Fruit fly (Drosophila melanogaster) whole organism, embryonic: Measurements from ENCODE around the gene mat.

Source experiments
- Ada2b ChIP-seq: fragments of 200-800 bp; sonication (Bioruptor generic); IDR thresholded peaks from 2 replicates; pipeline ENCODE4 v1.3.6; 2022; ENCODE audit warnings: missing biosample characterization, missing genetic modification characterization
- BtbVII ChIP-seq: fragments of 200-800 bp; sonication (Bioruptor generic); optimal IDR thresholded peaks from 3 replicates; lab custom pipeline; 2017; ENCODE audit warnings: missing biosample characterization, mild to moderate bottlenecking, missing genetic modification characterization
- CG10274 ChIP-seq: fragments of 200-800 bp; sonication (Bioruptor generic); optimal IDR thresholded peaks from 3 replicates; lab custom pipeline; 2017; ENCODE audit warnings: missing biosample characterization, mild to moderate bottlenecking, missing genetic modification characterization
- CG11398 ChIP-seq: fragments of 200-800 bp; sonication (Bioruptor generic); optimal IDR thresholded peaks from 2 replicates; lab custom pipeline; 2016; ENCODE audit warnings: missing biosample characterization, missing genetic modification characterization
- CG11695 ChIP-seq: fragments of 200-800 bp; sonication (Bioruptor generic); IDR thresholded peaks from 3 replicates; pipeline ENCODE4 v1.3.6; 2022; ENCODE audit warnings: missing biosample characterization, missing genetic modification characterization
- CG1233 ChIP-seq: fragments of 200-800 bp; sonication (Bioruptor generic); optimal IDR thresholded peaks from 4 replicates; lab custom pipeline; 2018; ENCODE audit warnings: missing biosample characterization, mild to moderate bottlenecking, missing genetic modification characterization
- CG12391 ChIP-seq: fragments of 200-800 bp; sonication (Bioruptor generic); optimal IDR thresholded peaks from 3 replicates; lab custom pipeline; 2018; ENCODE audit warnings: missing biosample characterization, mild to moderate bottlenecking, missing genetic modification characterization, moderate library complexity
- CG15269 ChIP-seq: fragments of 200-800 bp; sonication (Bioruptor generic); optimal IDR thresholded peaks from 2 replicates; lab custom pipeline; 2018; ENCODE audit warnings: missing biosample characterization, mild to moderate bottlenecking, missing genetic modification characterization, moderate library complexity
- CG16815 ChIP-seq: fragments of 200-800 bp; sonication (Bioruptor generic); optimal IDR thresholded peaks from 3 replicates; lab custom pipeline; 2017; ENCODE audit warnings: missing biosample characterization, mild to moderate bottlenecking, missing genetic modification characterization
- CG18476 ChIP-seq: fragments of 200-800 bp; sonication (Bioruptor generic); optimal IDR thresholded peaks from 2 replicates; lab custom pipeline; 2016; ENCODE audit warnings: missing biosample characterization, mild to moderate bottlenecking, missing genetic modification characterization
- CG2129 ChIP-seq: fragments of 200-800 bp; sonication (Bioruptor generic); IDR thresholded peaks from 2 replicates; pipeline ENCODE4 v1.3.6; 2022; ENCODE audit warnings: missing biosample characterization, missing genetic modification characterization; ENCODE audit not compliant: partially characterized antibody
- CG31224 ChIP-seq: fragments of 200-800 bp; sonication (Bioruptor generic); IDR thresholded peaks from 2 replicates; pipeline ENCODE4 v1.3.6; 2022; ENCODE audit warnings: missing biosample characterization, missing genetic modification characterization
- CG33557 ChIP-seq: fragments of 200-800 bp; sonication (Bioruptor generic); optimal IDR thresholded peaks from 2 replicates; lab custom pipeline; 2019; ENCODE audit warnings: missing biosample characterization, mild to moderate bottlenecking, missing genetic modification characterization, moderate library complexity
- CG4282 ChIP-seq: fragments of 200-800 bp; sonication (Bioruptor generic); optimal IDR thresholded peaks from 2 replicates; lab custom pipeline; 2016; ENCODE audit warnings: missing biosample characterization, missing genetic modification characterization
- CG6175 ChIP-seq: fragments of 200-800 bp; sonication (Bioruptor generic); IDR thresholded peaks from 3 replicates; pipeline ENCODE4 v1.3.6; 2022; ENCODE audit warnings: missing biosample characterization, missing genetic modification characterization
- CG6791 ChIP-seq: fragments of 200-800 bp; sonication (Bioruptor generic); IDR thresholded peaks from 3 replicates; pipeline ENCODE4 v1.3.6; 2022; ENCODE audit warnings: missing biosample characterization, missing genetic modification characterization; ENCODE audit not compliant: partially characterized antibody
- CG7271 ChIP-seq: fragments of 200-800 bp; sonication (Bioruptor generic); optimal IDR thresholded peaks from 2 replicates; lab custom pipeline; 2018; ENCODE audit warnings: missing biosample characterization, mild to moderate bottlenecking, missing genetic modification characterization, moderate library complexity
- CG7786 ChIP-seq: fragments of 200-800 bp; sonication (Bioruptor generic); optimal IDR thresholded peaks from 2 replicates; lab custom pipeline; 2016; ENCODE audit warnings: missing biosample characterization, missing genetic modification characterization
- CG8281 ChIP-seq: fragments of 200-800 bp; sonication (Bioruptor generic); optimal IDR thresholded peaks from 2 replicates; lab custom pipeline; 2018; ENCODE audit warnings: missing biosample characterization, mild to moderate bottlenecking, missing genetic modification characterization, moderate library complexity
- CG9609 ChIP-seq: fragments of 200-800 bp; sonication (Bioruptor generic); optimal IDR thresholded peaks from 3 replicates; lab custom pipeline; 2016; ENCODE audit warnings: missing biosample characterization, missing genetic modification characterization
- CG9817 ChIP-seq: fragments of 200-800 bp; sonication (Bioruptor generic); optimal IDR thresholded peaks from 2 replicates; lab custom pipeline; 2018; ENCODE audit warnings: missing biosample characterization, mild to moderate bottlenecking, missing genetic modification characterization, moderate library complexity
- Dll ChIP-seq: fragments of 200-800 bp; sonication (Bioruptor generic); IDR thresholded peaks from 4 replicates; pipeline ENCODE4 v1.3.6; 2022; ENCODE audit warnings: missing biosample characterization, missing genetic modification characterization; ENCODE audit not compliant: partially characterized antibody
- Dp ChIP-seq: fragments of 200-800 bp; sonication (Bioruptor generic); optimal IDR thresholded peaks from 2 replicates; lab custom pipeline; 2018; ENCODE audit warnings: missing biosample characterization, mild to moderate bottlenecking, missing genetic modification characterization, moderate library complexity
- HHEX ChIP-seq: fragments of 200-800 bp; sonication (Bioruptor generic); optimal IDR thresholded peaks from 3 replicates; lab custom pipeline; 2017; ENCODE audit warnings: missing biosample characterization, mild to moderate bottlenecking, missing genetic modification characterization, missing genetic modification reagents
- Hmr ChIP-seq: fragments of 200-800 bp; sonication (Bioruptor generic); optimal IDR thresholded peaks from 3 replicates; lab custom pipeline; 2017; ENCODE audit warnings: mild to moderate bottlenecking, missing biosample characterization, missing genetic modification reagents, missing genetic modification characterization
- Hmx ChIP-seq: fragments of 200-800 bp; sonication (Bioruptor generic); optimal IDR thresholded peaks from 2 replicates; lab custom pipeline; 2016; ENCODE audit warnings: missing biosample characterization, missing genetic modification characterization
- Hr39 ChIP-seq: fragments of >200 bp; optimal IDR thresholded peaks from 2 replicates; lab custom pipeline; 2017
- Jarid2 ChIP-seq: fragments of 200-800 bp; sonication (Bioruptor generic); optimal IDR thresholded peaks from 3 replicates; lab custom pipeline; 2017; ENCODE audit warnings: mild to moderate bottlenecking, missing biosample characterization, missing genetic modification reagents, missing genetic modification characterization
- MBD-R2 ChIP-seq: fragments of 200-800 bp; sonication (Bioruptor generic); IDR thresholded peaks from 2 replicates; pipeline ENCODE4 v1.3.6; 2022; ENCODE audit warnings: missing biosample characterization, missing genetic modification characterization
- Mrtf ChIP-seq: fragments of 200-800 bp; sonication (Bioruptor generic); IDR thresholded peaks from 3 replicates; pipeline ENCODE4 v1.3.6; 2022; ENCODE audit warnings: missing biosample characterization, missing genetic modification characterization
- NfI ChIP-seq: fragments of 200-800 bp; sonication (Bioruptor generic); optimal IDR thresholded peaks from 3 replicates; lab custom pipeline; 2018; ENCODE audit warnings: missing biosample characterization, mild to moderate bottlenecking, missing genetic modification characterization, moderate library complexity
- Trl ChIP-seq, 3 experiments: fragments of >200 bp in 2 of 3; fragments of 200-800 bp in 1 of 3; sonication (Bioruptor generic) in 1 of 3; optimal IDR thresholded peaks; 2 replicates in 1 of 3; 3 replicates in 2 of 3; lab custom pipeline; 2016 to 2017; ENCODE audit warnings: missing biosample characterization in 1 of 3, missing genetic modification characterization in 1 of 3
- Vsx1 ChIP-seq: fragments of 200-800 bp; sonication (Bioruptor generic); optimal IDR thresholded peaks from 2 replicates; lab custom pipeline; 2017; ENCODE audit warnings: missing biosample characterization, mild to moderate bottlenecking, missing genetic modification characterization, missing genetic modification reagents
- Xrp1 ChIP-seq: fragments of 200-800 bp; sonication (Bioruptor generic); IDR thresholded peaks from 2 replicates; pipeline ENCODE4 v1.3.6; 2022; ENCODE audit warnings: missing biosample characterization, missing genetic modification characterization
- amos ChIP-seq: fragments of 200-800 bp; sonication (Bioruptor generic); IDR thresholded peaks from 2 replicates; pipeline ENCODE4 v1.3.6; 2022; ENCODE audit warnings: missing biosample characterization, missing genetic modification characterization; ENCODE audit not compliant: partially characterized antibody
- bab2 ChIP-seq: fragments of 200-800 bp; sonication (Bioruptor generic); optimal IDR thresholded peaks from 2 replicates; lab custom pipeline; 2016; ENCODE audit warnings: missing biosample characterization, missing genetic modification characterization
- fd64A ChIP-seq: fragments of 200-800 bp; sonication (Bioruptor generic); optimal IDR thresholded peaks from 3 replicates; lab custom pipeline; 2018; ENCODE audit warnings: missing biosample characterization, mild to moderate bottlenecking, missing genetic modification characterization
- lmd ChIP-seq: fragments of 200-800 bp; sonication (Bioruptor generic); IDR thresholded peaks from 2 replicates; pipeline ENCODE4 v1.3.6; 2022; ENCODE audit warnings: missing biosample characterization, missing genetic modification characterization
- nmo ChIP-seq: fragments of 200-800 bp; sonication (Bioruptor generic); optimal IDR thresholded peaks from 2 replicates; lab custom pipeline; 2018; ENCODE audit warnings: missing biosample characterization, mild to moderate bottlenecking, missing genetic modification characterization, moderate library complexity
- oc ChIP-seq: fragments of 200-800 bp; sonication (Bioruptor generic); optimal IDR thresholded peaks from 2 replicates; lab custom pipeline; 2018; ENCODE audit warnings: missing biosample characterization, mild to moderate bottlenecking, missing genetic modification characterization, moderate library complexity
- pita ChIP-seq: fragments of 200-800 bp; sonication (Bioruptor generic); optimal IDR thresholded peaks from 2 replicates; lab custom pipeline; 2017; ENCODE audit warnings: missing biosample characterization, mild to moderate bottlenecking, missing genetic modification characterization
- ranshi ChIP-seq: fragments of 200-800 bp; sonication (Bioruptor generic); IDR thresholded peaks from 2 replicates; pipeline ENCODE4 v1.3.6; 2022; ENCODE audit warnings: missing biosample characterization, missing genetic modification characterization
- sim ChIP-seq: fragments of 200-800 bp; sonication (Bioruptor generic); IDR thresholded peaks from 2 replicates; pipeline ENCODE4 v1.3.6; 2022; ENCODE audit warnings: missing biosample characterization, missing genetic modification characterization
- sisA ChIP-seq: fragments of 200-800 bp; sonication (Bioruptor generic); IDR thresholded peaks from 2 replicates; pipeline ENCODE4 v1.3.6; 2022; ENCODE audit warnings: missing biosample characterization, missing genetic modification characterization
- stc ChIP-seq: fragments of 200-800 bp; sonication (Bioruptor generic); IDR thresholded peaks from 2 replicates; pipeline ENCODE4 v1.3.6; 2022; ENCODE audit warnings: missing biosample characterization, missing genetic modification characterization
- tin ChIP-seq: fragments of 200-800 bp; sonication (Bioruptor generic); optimal IDR thresholded peaks from 3 replicates; lab custom pipeline; 2016; ENCODE audit warnings: missing biosample characterization, missing genetic modification characterization
- tll ChIP-seq, 2 experiments: fragments of 200-800 bp in 1 of 2; fragments of >200 bp in 1 of 2; sonication (Bioruptor generic) in 1 of 2; optimal IDR thresholded peaks; 2 replicates each; lab custom pipeline; 2017 to 2019; ENCODE audit warnings: missing biosample characterization in 2 of 2, missing genetic modification characterization in 2 of 2, mild to moderate bottlenecking in 1 of 2, moderate library complexity in 1 of 2
- tup ChIP-seq: fragments of 200-800 bp; sonication (Bioruptor generic); optimal IDR thresholded peaks from 2 replicates; lab custom pipeline; 2016; ENCODE audit warnings: missing biosample characterization, mild to moderate bottlenecking, missing genetic modification characterization, moderate library complexity
- twi ChIP-seq: fragments of 200-800 bp; optimal IDR thresholded peaks from 2 replicates; lab custom pipeline; 2019; ENCODE audit warnings: missing biosample characterization, mild to moderate bottlenecking, missing genetic modification characterization, moderate library complexity
- zen ChIP-seq: fragments of 200-800 bp; sonication (Bioruptor generic); optimal IDR thresholded peaks from 3 replicates; lab custom pipeline; 2018; ENCODE audit warnings: missing biosample characterization, mild to moderate bottlenecking, missing genetic modification characterization, moderate library complexity
- zen2 ChIP-seq: fragments of 200-800 bp; sonication (Bioruptor generic); IDR thresholded peaks from 3 replicates; pipeline ENCODE4 v1.3.6; 2022; ENCODE audit warnings: missing biosample characterization, missing genetic modification characterization; ENCODE audit not compliant: partially characterized antibody

Gene mat

dm6 chr3L:871713-872112 is 31.0 kb upstream of the mat start, which contains the start of gene Usp10 (continued):
- no peak for TF ChIP-seq tll (GFP tag; optimal IDR thresholded peaks at IDR 0.05; lab: Kevin White, UChicago)
- no peak; the same call in none of the 4 replicates for TF ChIP-seq Dll (GFP tag; lab: Robert Waterston, UW)
- peak; percentile 68 for TF ChIP-seq zen2 (GFP tag; lab: Robert Waterston, UW)
- no peak for TF ChIP-seq Hmx (GFP tag; lab: Kevin White, UChicago)
- no peak for TF ChIP-seq stc (GFP tag; lab: Robert Waterston, UW)
- no peak for TF ChIP-seq CG33557 (GFP tag; lab: Kevin White, UChicago)
- TF ChIP-seq amos (GFP tag; lab: Robert Waterston, UW): peak; percentile 88
- no peak for TF ChIP-seq bab2 (GFP tag; lab: Kevin White, UChicago)
- no peak for TF ChIP-seq CG11398 (GFP tag; lab: Kevin White, UChicago)
- no peak for TF ChIP-seq pita (GFP tag; lab: Kevin White, UChicago)
- TF ChIP-seq CG18476: no peak
- TF ChIP-seq tup (GFP tag; lab: Kevin White, UChicago): no peak
- no peak for TF ChIP-seq ranshi (GFP tag; lab: Robert Waterston, UW)
- no peak for TF ChIP-seq CG2129 (GFP tag; lab: Robert Waterston, UW)
- TF ChIP-seq BtbVII (GFP tag; lab: Kevin White, UChicago): no peak
- no peak for TF ChIP-seq Hmr
- TF ChIP-seq CG10274: no peak
- TF ChIP-seq lmd (GFP tag; lab: Robert Waterston, UW): no peak
- peak; percentile 98 for TF ChIP-seq Dp (GFP tag; lab: Kevin White, UChicago)
- TF ChIP-seq fd64A (GFP tag; lab: Kevin White, UChicago): no peak
- no peak for TF ChIP-seq CG1233 (GFP tag; lab: Kevin White, UChicago)
- no peak for TF ChIP-seq Ada2b (GFP tag; lab: Robert Waterston, UW)
- no peak for TF ChIP-seq Hr39 (lab: Kevin White, UChicago)
- TF ChIP-seq CG9609: no peak
- TF ChIP-seq oc (tag; lab: Kevin White, UChicago): no peak
- no peak for TF ChIP-seq HHEX
- no peak for TF ChIP-seq CG6175
- TF ChIP-seq CG7271: no peak
- TF ChIP-seq CG4282 (GFP tag; lab: Kevin White, UChicago): no peak
- TF ChIP-seq CG6791 (GFP tag; lab: Robert Waterston, UW): peak; percentile 87
- no peak for TF ChIP-seq CG9817 (tag; lab: Kevin White, UChicago)
- no peak for TF ChIP-seq CG7786
- no peak for TF ChIP-seq sim (GFP tag; lab: Robert Waterston, UW)
- TF ChIP-seq Vsx1 (GFP tag; lab: Kevin White, UChicago): no peak
- no peak for TF ChIP-seq CG15269 (tag; lab: Kevin White, UChicago)
- TF ChIP-seq sisA (GFP tag; lab: Robert Waterston, UW): no peak
- TF ChIP-seq twi (tag; lab: Kevin White, UChicago): no peak
- no peak for TF ChIP-seq Xrp1 (GFP tag; lab: Robert Waterston, UW)
- peak; percentile 6 for TF ChIP-seq CG12391
- TF ChIP-seq CG11695 (GFP tag; lab: Robert Waterston, UW): no peak
- no peak for TF ChIP-seq tin (GFP tag; lab: Kevin White, UChicago)
- no peak for TF ChIP-seq NfI (GFP tag; lab: Kevin White, UChicago)
- TF ChIP-seq Trl (optimal IDR thresholded peaks at IDR 0.05; lab: Kevin White, UChicago): no peak
- TF ChIP-seq Trl (GFP tag; optimal IDR thresholded peaks at IDR 0.05; lab: Kevin White, UChicago): no peak
- TF ChIP-seq CG16815 (GFP tag; lab: Kevin White, UChicago): no peak
- TF ChIP-seq CG31224: no peak
- TF ChIP-seq CG8281 (tag; lab: Kevin White, UChicago): no peak
- TF ChIP-seq nmo (GFP tag; lab: Kevin White, UChicago): peak; percentile 24
- TF ChIP-seq Mrtf: no peak
- TF ChIP-seq Jarid2: no peak
- TF ChIP-seq zen (tag; lab: Kevin White, UChicago): peak; percentile 11
- peak; percentile 82 for TF ChIP-seq MBD-R2 (GFP tag; lab: Robert Waterston, UW)
